Worm (Caenorhabditis elegans) whole organism, L1 larva: Measurements from ENCODE around the gene PDB1.1.

Experiments
- ama-1 ChIP-seq: fragments of 150-350 bp; optimal IDR thresholded peaks from 2 replicates; lab custom pipeline; 2014
- nhr-237 ChIP-seq: fragments of 150-350 bp; optimal IDR thresholded peaks from 2 replicates; lab custom pipeline; 2014; ENCODE audit warnings: missing biosample characterization, missing genetic modification characterization
- nhr-90 ChIP-seq: sonication (generic microtip); optimal IDR thresholded peaks from 2 replicates; lab custom pipeline; 2016; ENCODE audit warnings: mild to moderate bottlenecking, missing genetic modification characterization, missing compliant biosample characterization; ENCODE audit not compliant: poor library complexity
- tbx-2 ChIP-seq: sonication (generic microtip); optimal IDR thresholded peaks from 2 replicates; lab custom pipeline; 2016; ENCODE audit warnings: missing genetic modification characterization, missing compliant biosample characterization

ce11 chrX:7586588-7586987, 27.7 kb upstream of the PDB1.1 start:
- TF ChIP-seq nhr-90 (tag; lab: Kevin White, UChicago) (peak; percentile 6), tbx-2 (no peak), nhr-237 (tag; lab: Kevin White, UChicago) (no peak), ama-1 (lab: Kevin White, UChicago) (no peak)
